Worm (Caenorhabditis elegans): ENCODE data around the gene drh-1.

DNA sequence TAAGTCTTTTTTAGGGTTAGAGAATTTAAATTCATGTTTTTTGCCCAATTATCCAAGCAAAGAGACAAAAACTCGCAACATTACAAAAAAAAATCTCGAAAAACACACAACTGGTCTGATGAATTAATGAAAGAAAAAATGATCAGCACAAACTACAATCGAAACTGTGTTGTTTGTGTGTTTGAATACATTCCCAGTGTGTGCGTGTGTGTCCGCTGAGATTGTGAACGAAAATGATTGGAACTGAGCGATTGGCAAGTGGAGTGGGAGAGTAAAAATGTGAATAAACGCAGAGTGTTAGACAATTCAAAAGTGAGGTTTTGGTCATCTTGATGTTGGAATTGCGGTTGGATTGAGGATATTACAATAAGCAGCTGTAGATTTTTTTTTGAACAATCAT, 6.6 kb downstream of the drh-1 start:
- TF ChIP-seq ztf-11 (tag; optimal IDR thresholded peaks at IDR 0.05) (no peak), nhr-84 (tag; optimal IDR thresholded peaks at IDR 0.05) (no peak), nhr-237 (tag; optimal IDR thresholded peaks at IDR 0.05) (no peak), snpc-4 (tag; optimal IDR thresholded peaks at IDR 0.05) (no peak), nhr-90 (tag; optimal IDR thresholded peaks at IDR 0.05; ENCODE audit: poor library complexity) (no peak), efl-1 (optimal IDR thresholded peaks at IDR 0.05) (no peak), efl-1 (GFP tag; optimal IDR thresholded peaks at IDR 0.05 in 1 of 2) (peak in 1 of 2 experiments; percentile 62), Y116A8C.19 (tag; optimal IDR thresholded peaks at IDR 0.05; ENCODE audit: borderline replicate concordance) (no peak), hlh-17 (GFP tag; optimal IDR thresholded peaks at IDR 0.05; ENCODE audit: borderline replicate concordance) (no peak)
